Worm (Caenorhabditis elegans): ENCODE results near the gene srw-134.

The srw-134 gene

DNA sequence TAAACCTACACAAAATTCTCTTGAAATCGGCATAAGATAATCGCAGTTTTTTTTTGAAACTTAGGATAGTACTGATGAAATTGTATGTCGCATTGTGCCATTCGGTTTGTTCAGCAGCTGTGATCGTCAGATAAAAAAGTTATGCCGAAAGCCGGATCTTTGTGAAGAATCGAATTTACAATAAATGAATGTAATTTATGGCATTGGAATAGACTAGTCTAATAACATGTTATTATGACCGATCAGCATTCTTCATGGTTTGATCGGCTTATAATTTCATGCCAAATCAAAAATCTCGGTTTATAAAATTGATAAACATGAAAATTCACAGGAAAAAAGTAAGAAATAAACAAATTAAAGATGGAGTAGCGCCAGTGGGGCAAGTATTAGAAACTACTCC, at the start of gene srw-134:
srw-134 (minus strand) TSS at position 101 of the 400 bp plus-strand sequence.
- no peak for TF ChIP-seq nhr-237 (tag; optimal IDR thresholded peaks at IDR 0.05)
- no peak for TF ChIP-seq ztf-7 (tag; optimal IDR thresholded peaks at IDR 0.05)
- TF ChIP-seq D1046.2 (GFP tag; IDR thresholded peaks at IDR 0.05): no peak
- no peak for TF ChIP-seq cey-2 (tag; optimal IDR thresholded peaks at IDR 0.05; ENCODE audit: borderline replicate concordance, insufficient read depth)
- no peak for TF ChIP-seq jun-1 (tag; optimal IDR thresholded peaks at IDR 0.05)
- TF ChIP-seq nhr-42 (GFP tag; IDR thresholded peaks at IDR 0.05): no peak
- no peak for TF ChIP-seq daf-19 (GFP tag; conservative IDR thresholded peaks at IDR 0.05)
- TF ChIP-seq dmd-8 (GFP tag; IDR thresholded peaks at IDR 0.05): no peak
- TF ChIP-seq attf-4 (tag; optimal IDR thresholded peaks at IDR 0.05): no peak
- no peak for TF ChIP-seq mes-2 (tag; optimal IDR thresholded peaks at IDR 0.05; ENCODE audit: poor library complexity, severe bottlenecking)
- no peak for TF ChIP-seq zfp-2 (tag; optimal IDR thresholded peaks at IDR 0.05)
- no peak for TF ChIP-seq mxl-2 (GFP tag; conservative IDR thresholded peaks at IDR 0.05)
- no peak for TF ChIP-seq lin-13 (GFP tag; optimal IDR thresholded peaks at IDR 0.05)
- TF ChIP-seq lin-29 (GFP tag; IDR thresholded peaks at IDR 0.05): no peak

- TF ChIP-seq unc-62 (GFP tag; optimal IDR thresholded peaks at IDR 0.05 in 1 of 2) (peak in 1 of 2 experiments; percentile 27), unc-62 (tag; optimal IDR thresholded peaks at IDR 0.05) (no peak), F44E2.7 (GFP tag; IDR thresholded peaks at IDR 0.05) (no peak)
Observed at ce11 chrV:4160086-4160485, 47.7 kb upstream of the srw-134 start, which contains the start of gene Y45G5AM.5. Y45G5AM.5 (plus strand) TSS chrV:4160386.

DNA sequence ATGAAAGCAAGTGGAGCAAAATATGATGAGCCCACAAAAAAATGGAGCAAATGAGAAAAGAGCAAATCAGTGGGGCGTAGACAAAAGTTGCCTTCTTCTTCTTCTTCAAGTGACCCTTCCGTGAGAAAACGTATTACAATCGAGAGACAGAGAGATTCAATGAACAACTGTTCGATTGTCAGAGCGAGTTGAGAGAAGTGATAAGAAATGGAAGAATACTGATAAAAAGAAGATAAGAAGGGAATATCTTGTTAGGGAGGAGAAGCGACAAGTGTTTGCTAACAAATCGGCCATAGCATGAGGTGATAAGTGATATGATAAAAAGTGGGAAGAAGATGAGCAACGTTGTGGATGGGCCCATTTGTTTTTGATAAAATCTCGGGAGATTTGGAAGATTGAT, 44.9 kb upstream of the srw-134 start:
- peak in 1 of 2 experiments; percentile 40 for TF ChIP-seq daf-16 (GFP tag; optimal IDR thresholded peaks at IDR 0.05)
- no peak for TF ChIP-seq daf-16 (tag; optimal IDR thresholded peaks at IDR 0.05)
- peak in 1 of 2 experiments; percentile 72 for TF ChIP-seq unc-62 (GFP tag; optimal IDR thresholded peaks at IDR 0.05 in 1 of 2)
- no peak for TF ChIP-seq unc-62 (tag; optimal IDR thresholded peaks at IDR 0.05)
- peak; percentile 46 for TF ChIP-seq hlh-11 (tag; optimal IDR thresholded peaks at IDR 0.05)
- TF ChIP-seq nhr-77 (tag; optimal IDR thresholded peaks at IDR 0.05): no peak
- peak; percentile 32 for TF ChIP-seq nhr-28 (tag; optimal IDR thresholded peaks at IDR 0.05)
- TF ChIP-seq nhr-111 (GFP tag; optimal IDR thresholded peaks at IDR 0.05): no peak
- peak; percentile 13 for TF ChIP-seq mxl-3 (GFP tag; optimal IDR thresholded peaks at IDR 0.05)
- TF ChIP-seq nhr-11 (tag; optimal IDR thresholded peaks at IDR 0.05): peak; percentile 20
- no peak for TF ChIP-seq Y75B8A.6 (GFP tag; IDR thresholded peaks at IDR 0.05)

DNA sequence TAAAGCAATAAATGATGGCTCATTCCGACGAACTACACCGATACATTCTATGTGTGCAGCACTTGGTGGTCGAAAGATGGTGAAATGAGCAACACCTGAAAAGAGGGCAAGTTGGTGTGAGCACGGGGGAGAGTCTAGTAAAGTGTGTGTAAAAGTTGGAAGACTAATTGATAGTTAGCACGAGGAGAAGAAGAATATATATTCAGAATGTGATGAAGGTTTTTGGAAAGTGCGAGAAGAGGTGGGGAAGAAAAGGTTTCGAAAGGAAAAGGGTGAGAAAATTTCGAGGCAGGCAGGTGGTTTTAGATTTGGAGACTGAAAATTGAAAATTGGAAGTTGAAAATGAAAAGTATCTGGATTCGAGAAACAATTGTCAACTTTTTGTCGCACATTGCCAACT, 39.8 kb upstream of the srw-134 start, which contains the start of gene Y45G5AM.6:
Y45G5AM.6 (minus strand) TSS at position 101 of the 400 bp plus-strand sequence.
- TF ChIP-seq nhr-48 (tag; optimal IDR thresholded peaks at IDR 0.05): no peak
- no peak for TF ChIP-seq ceh-28 (tag; optimal IDR thresholded peaks at IDR 0.05)
- TF ChIP-seq F37D6.2 (tag; optimal IDR thresholded peaks at IDR 0.05): no peak
- no peak for TF ChIP-seq fos-1 (tag; optimal IDR thresholded peaks at IDR 0.05)
- TF ChIP-seq daf-12 (tag; optimal IDR thresholded peaks at IDR 0.05): no peak
- TF ChIP-seq tag-97 (GFP tag; IDR thresholded peaks at IDR 0.05): no peak
- TF ChIP-seq lir-3 (tag; optimal IDR thresholded peaks at IDR 0.05): no peak
- no peak for TF ChIP-seq ztf-11 (tag; optimal IDR thresholded peaks at IDR 0.05)

DNA sequence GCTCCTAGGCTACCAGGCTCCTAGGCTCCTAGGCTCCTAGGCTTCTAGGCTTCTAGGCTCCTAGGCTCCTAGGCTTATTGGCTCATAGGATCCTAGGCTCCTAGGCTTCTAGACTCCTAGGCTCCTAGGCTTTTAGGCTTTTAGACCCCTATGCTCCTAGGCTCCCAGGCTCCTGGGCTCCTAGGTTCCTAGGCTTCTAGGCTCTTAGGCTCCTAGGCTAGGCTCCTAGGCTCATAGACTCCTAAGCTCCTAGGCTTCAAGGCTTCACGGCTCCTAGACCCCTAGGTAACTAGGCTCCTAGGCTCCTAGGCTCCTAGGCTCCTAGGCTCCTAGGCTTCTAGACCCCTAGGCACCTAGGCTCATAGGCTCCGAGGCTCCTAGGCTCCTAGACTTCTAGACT, 39.0 kb upstream of the srw-134 start:
- TF ChIP-seq spr-3 (GFP tag; optimal IDR thresholded peaks at IDR 0.05): no peak
- peak; percentile 57 for TF ChIP-seq set-16 (GFP tag; IDR thresholded peaks at IDR 0.05)
